Fruit fly (Drosophila melanogaster): ENCODE data around the gene CG4053.
A peak's percentile ranks its signal among the peaks of the same experiment; 100 is the strongest.

The CG4053 gene

dm6 chr3R:17151376-17152026 is 19.5 kb upstream of the CG4053 start, which contains the start of gene CG5292 (continued):
- TF ChIP-seq CG8281 (tag; optimal IDR thresholded peaks at IDR 0.05), result no peak
- TF ChIP-seq CG4424 (GFP tag; optimal IDR thresholded peaks at IDR 0.05), result peak; percentile 53
- no peak for TF ChIP-seq CG8944 (GFP tag; optimal IDR thresholded peaks at IDR 0.05)
- TF ChIP-seq CG4730 (GFP tag; IDR thresholded peaks at IDR 0.05), result no peak
- TF ChIP-seq CG10959 (GFP tag; IDR thresholded peaks at IDR 0.05), result 0 out of 2 replicates have a peak, but pooled peaks have one; percentile 27
- TF ChIP-seq Side (GFP tag; optimal IDR thresholded peaks at IDR 0.05), result peak; percentile 50
- TF ChIP-seq CG10274 (GFP tag; optimal IDR thresholded peaks at IDR 0.05), result no peak
- peak; percentile 69 for TF ChIP-seq Xrp1 (GFP tag; IDR thresholded peaks at IDR 0.05)
- no peak for TF ChIP-seq Atf-2 (GFP tag; optimal IDR thresholded peaks at IDR 0.05)
- peak; percentile 83 for TF ChIP-seq sob (GFP tag; IDR thresholded peaks at IDR 0.05)
- no peak for TF ChIP-seq CG7271 (tag; optimal IDR thresholded peaks at IDR 0.05)
- TF ChIP-seq tup (GFP tag; optimal IDR thresholded peaks at IDR 0.05), result peak; percentile 32
- TF ChIP-seq Hmx (GFP tag; optimal IDR thresholded peaks at IDR 0.05), result no peak
- TF ChIP-seq CG17612 (GFP tag; IDR thresholded peaks at IDR 0.05), result no peak
- peak; percentile 50 for TF ChIP-seq CG14441 (GFP tag; IDR thresholded peaks at IDR 0.05)
- peak; percentile 56 for TF ChIP-seq phol (tag; optimal IDR thresholded peaks at IDR 0.05)
- TF ChIP-seq CG4328 (GFP tag; optimal IDR thresholded peaks at IDR 0.05), result peak; percentile 51
- peak; percentile 19 for TF ChIP-seq bab2 (GFP tag; optimal IDR thresholded peaks at IDR 0.05)
- peak; percentile 56 for TF ChIP-seq CG6689 (GFP tag; IDR thresholded peaks at IDR 0.05)
- TF ChIP-seq CG15073 (GFP tag; optimal IDR thresholded peaks at IDR 0.05), result no peak
- TF ChIP-seq CG31441 (GFP tag; IDR thresholded peaks at IDR 0.05), result peak; percentile 95
- TF ChIP-seq trem (tag; optimal IDR thresholded peaks at IDR 0.05), result peak; percentile 39
- TF ChIP-seq CG16813 (GFP tag; IDR thresholded peaks at IDR 0.05; ENCODE audit: partially characterized antibody), result peak; percentile 45; the same call in 1 of the 3 replicates
- TF ChIP-seq Mrtf (GFP tag; IDR thresholded peaks at IDR 0.05), result no peak
- TF ChIP-seq bigmax (GFP tag; optimal IDR thresholded peaks at IDR 0.05), result no peak
- peak; percentile 60 for TF ChIP-seq Hsf (GFP tag; optimal IDR thresholded peaks at IDR 0.05)
- TF ChIP-seq ci (GFP tag; IDR thresholded peaks at IDR 0.05), result peak; percentile 88
- TF ChIP-seq CG10565 (GFP tag; optimal IDR thresholded peaks at IDR 0.05), result no peak
- no peak for TF ChIP-seq crol (GFP tag; IDR thresholded peaks at IDR 0.05)
- 0 out of 2 replicates have a peak, but pooled peaks have one; percentile 9 for TF ChIP-seq tna (GFP tag; IDR thresholded peaks at IDR 0.05; ENCODE audit: partially characterized antibody)
- peak; percentile 15 for TF ChIP-seq CG10462 (GFP tag; optimal IDR thresholded peaks at IDR 0.05)
- TF ChIP-seq CG17912 (GFP tag; optimal IDR thresholded peaks at IDR 0.05), result peak; percentile 3
- peak; percentile 72 for TF ChIP-seq CG9932 (GFP tag; IDR thresholded peaks at IDR 0.05)
- TF ChIP-seq CG18476 (GFP tag; optimal IDR thresholded peaks at IDR 0.05), result no peak
- TF ChIP-seq Sry-β (GFP tag; optimal IDR thresholded peaks at IDR 0.05), result peak; percentile 22
- peak; percentile 66 for TF ChIP-seq CG13424 (tag; optimal IDR thresholded peaks at IDR 0.05)
- no peak for TF ChIP-seq toy (GFP tag; IDR thresholded peaks at IDR 0.05)
- peak; percentile 75 for TF ChIP-seq D19B (GFP tag; optimal IDR thresholded peaks at IDR 0.05)
- TF ChIP-seq dmrt11E (tag; optimal IDR thresholded peaks at IDR 0.05), result peak; percentile 37
- TF ChIP-seq CG32772 (GFP tag; IDR thresholded peaks at IDR 0.05), result 0 out of 2 replicates have a peak, but pooled peaks have one; percentile 10
- TF ChIP-seq CG3847 (GFP tag; IDR thresholded peaks at IDR 0.05), result peak; percentile 82
- TF ChIP-seq chn (GFP tag; optimal IDR thresholded peaks at IDR 0.05), result peak; percentile 52
- TF ChIP-seq CG3163 (GFP tag; optimal IDR thresholded peaks at IDR 0.05), result no peak
- TF ChIP-seq CG11696 (GFP tag; IDR thresholded peaks at IDR 0.05), result peak; percentile 45; the same call in 1 of the 2 replicates
- TF ChIP-seq CG7839 (tag; optimal IDR thresholded peaks at IDR 0.05), result no peak
- peak; percentile 24 for TF ChIP-seq NK7.1 (GFP tag; optimal IDR thresholded peaks at IDR 0.05)
- TF ChIP-seq Aef1 (GFP tag; IDR thresholded peaks at IDR 0.05), result peak; percentile 56
- no peak for TF ChIP-seq CG7745 (tag; optimal IDR thresholded peaks at IDR 0.05)
- TF ChIP-seq fu2 (GFP tag; optimal IDR thresholded peaks at IDR 0.05), result no peak
- no peak for TF ChIP-seq Hey (tag; optimal IDR thresholded peaks at IDR 0.05)
- no peak for TF ChIP-seq mirr (GFP tag; optimal IDR thresholded peaks at IDR 0.05)

Measured in whole organism, embryonic.